Fruit fly (Drosophila melanogaster): Measurements from ENCODE around the gene Prosalpha2.
A peak's percentile ranks its signal among the peaks of the same experiment; 100 is the strongest.

Prosalpha2 gene

dm6 chr3R:12425510-12426309 lies 5.4 kb upstream of the Prosalpha2 start, which contains the start of gene Pp1-87B (continued):
- TF ChIP-seq cwo (GFP tag; optimal IDR thresholded peaks at IDR 0.05) (no peak), Vsx1 (GFP tag; optimal IDR thresholded peaks at IDR 0.05) (no peak), CG1792 (GFP tag; optimal IDR thresholded peaks at IDR 0.05) (no peak), D (optimal IDR thresholded peaks at IDR 0.05) (no peak), D (GFP tag; optimal IDR thresholded peaks at IDR 0.05) (no peak), pita (GFP tag; optimal IDR thresholded peaks at IDR 0.05) (no peak), Dp (GFP tag; optimal IDR thresholded peaks at IDR 0.05) (peak; percentile 60), CG10959 (GFP tag; IDR thresholded peaks at IDR 0.05) (no peak), CG2889 (GFP tag; IDR thresholded peaks at IDR 0.05) (no peak), ci (GFP tag; IDR thresholded peaks at IDR 0.05) (0 out of 3 replicates have a peak, but pooled peaks have one; percentile 5), ase (GFP tag; IDR thresholded peaks at IDR 0.05) (no peak), sim (GFP tag; IDR thresholded peaks at IDR 0.05) (no peak), CG4282 (GFP tag; optimal IDR thresholded peaks at IDR 0.05) (no peak), her (GFP tag; optimal IDR thresholded peaks at IDR 0.05) (no peak), CG11723 (GFP tag; optimal IDR thresholded peaks at IDR 0.05) (no peak), CG17328 (GFP tag; IDR thresholded peaks at IDR 0.05) (no peak), CG30431 (GFP tag; optimal IDR thresholded peaks at IDR 0.05) (no peak), CG33213 (GFP tag; optimal IDR thresholded peaks at IDR 0.05) (no peak), ssp (GFP tag; IDR thresholded peaks at IDR 0.05) (no peak), CHES-1-like (GFP tag; optimal IDR thresholded peaks at IDR 0.05) (no peak), PHDP (tag; optimal IDR thresholded peaks at IDR 0.05) (no peak), az2 (GFP tag; optimal IDR thresholded peaks at IDR 0.05) (no peak), CG4854 (GFP tag; optimal IDR thresholded peaks at IDR 0.05) (no peak), Hey (tag; optimal IDR thresholded peaks at IDR 0.05) (no peak), CG12299 (tag; optimal IDR thresholded peaks at IDR 0.05) (no peak), wek (GFP tag; optimal IDR thresholded peaks at IDR 0.05) (no peak), row (GFP tag; IDR thresholded peaks at IDR 0.05) (0 out of 3 replicates have a peak, but pooled peaks have one; percentile 10), Gug (GFP tag; IDR thresholded peaks at IDR 0.05) (no peak), ara (GFP tag; IDR thresholded peaks at IDR 0.05) (no peak), Eip74EF (GFP tag; optimal IDR thresholded peaks at IDR 0.05) (no peak), sna (GFP tag; IDR thresholded peaks at IDR 0.05; ENCODE audit: partially characterized antibody) (no peak), Ravus (GFP tag; IDR thresholded peaks at IDR 0.05) (no peak), CG4424 (GFP tag; optimal IDR thresholded peaks at IDR 0.05) (peak; percentile 8), CG11093 (GFP tag; IDR thresholded peaks at IDR 0.05) (no peak), danr (GFP tag; IDR thresholded peaks at IDR 0.05) (no peak), CG5180 (GFP tag; optimal IDR thresholded peaks at IDR 0.05) (no peak), fd3F (GFP tag; optimal IDR thresholded peaks at IDR 0.05) (no peak), Fer3 (tag; optimal IDR thresholded peaks at IDR 0.05) (no peak), zf30C (GFP tag; optimal IDR thresholded peaks at IDR 0.05) (no peak), cg (GFP tag; optimal IDR thresholded peaks at IDR 0.05) (no peak), zfh2 (GFP tag; optimal IDR thresholded peaks at IDR 0.05) (no peak), Med (GFP tag) (peak; percentile 76), CG4707 (GFP tag; optimal IDR thresholded peaks at IDR 0.05) (no peak), CG1529 (GFP tag; optimal IDR thresholded peaks at IDR 0.05) (no peak), CG5245 (GFP tag; optimal IDR thresholded peaks at IDR 0.05) (no peak), MBD-R2 (GFP tag; IDR thresholded peaks at IDR 0.05) (no peak), CG30020 (tag; optimal IDR thresholded peaks at IDR 0.05) (peak; percentile 45), CG6683 (GFP tag; optimal IDR thresholded peaks at IDR 0.05) (no peak), CG34224 (GFP tag; IDR thresholded peaks at IDR 0.05; ENCODE audit: partially characterized antibody) (no peak), Spps (tag; optimal IDR thresholded peaks at IDR 0.05) (no peak)

All from whole organism, embryonic.